Worm (Caenorhabditis elegans) whole organism, young adult: ENCODE results near the gene M05D6.8.

ENCODE experiments used
- B0019.2 ChIP-seq: fragments of 200-800 bp; sonication (Bioruptor generic); conservative IDR thresholded peaks from 2 replicates; pipeline ENCODE4 v1.3.6; 2022; ENCODE audit warnings: missing genetic modification reagents, missing genetic modification characterization, missing compliant biosample characterization
- F23B12.7 ChIP-seq: sonication (generic microtip); optimal IDR thresholded peaks from 2 replicates; lab custom pipeline; 2017; ENCODE audit warnings: missing genetic modification characterization, mild to moderate bottlenecking, missing compliant biosample characterization, antibody characterized with exemption, moderate library complexity; ENCODE audit not compliant: insufficient read depth
- F49E8.2 ChIP-seq: sonication (generic microtip); optimal IDR thresholded peaks from 3 replicates; lab custom pipeline; 2017; ENCODE audit warnings: missing genetic modification characterization, mild to moderate bottlenecking, missing compliant biosample characterization, antibody characterized with exemption, moderate library complexity; ENCODE audit not compliant: insufficient read depth
- F55B11.4 ChIP-seq: sonication (generic microtip); optimal IDR thresholded peaks from 2 replicates; lab custom pipeline; 2016; ENCODE audit warnings: missing compliant biosample characterization, missing genetic modification characterization, borderline replicate concordance; ENCODE audit not compliant: insufficient read depth
- K11D2.4 ChIP-seq: fragments of 200-800 bp; sonication (Bioruptor generic); IDR thresholded peaks from 2 replicates; pipeline ENCODE4 v1.3.6; 2022; ENCODE audit warnings: missing genetic modification reagents, missing genetic modification characterization, missing compliant biosample characterization
- K12H6.12 ChIP-seq: fragments of 200-800 bp; sonication (Bioruptor generic); optimal IDR thresholded peaks from 2 replicates; lab custom pipeline; 2018; ENCODE audit warnings: mild to moderate bottlenecking, missing genetic modification characterization, missing compliant biosample characterization
- T07F8.4 ChIP-seq: sonication (generic microtip); optimal IDR thresholded peaks from 2 replicates; lab custom pipeline; 2016; ENCODE audit warnings: mild to moderate bottlenecking, missing genetic modification characterization, moderate library complexity, missing compliant biosample characterization
- T26A5.8 ChIP-seq: sonication (generic microtip); optimal IDR thresholded peaks from 2 replicates; lab custom pipeline; 2016; ENCODE audit warnings: missing genetic modification characterization, missing compliant biosample characterization
- Y53F4B.3 ChIP-seq: fragments of 200-800 bp; sonication (Bioruptor generic); IDR thresholded peaks from 2 replicates; pipeline ENCODE4 v1.3.6; 2022; ENCODE audit warnings: missing genetic modification reagents, missing genetic modification characterization, missing compliant biosample characterization
- Y53G8AR.9 ChIP-seq: fragments of 200-800 bp; sonication (Bioruptor generic); conservative IDR thresholded peaks from 2 replicates; pipeline ENCODE4 v1.3.6; 2022; ENCODE audit warnings: missing genetic modification reagents, missing genetic modification characterization, missing compliant biosample characterization
- akir-1 ChIP-seq: fragments of 200-800 bp; sonication (Bioruptor generic); optimal IDR thresholded peaks from 2 replicates; lab custom pipeline; 2018; ENCODE audit warnings: mild to moderate bottlenecking, missing genetic modification characterization, moderate library complexity, missing compliant biosample characterization
- ama-1 ChIP-seq, 3 experiments: fragments of 150-350 bp in 1 of 3; sonication (generic microtip) in 2 of 3; optimal IDR thresholded peaks; 2 replicates each; lab custom pipeline; 2014 to 2018; ENCODE audit warnings: missing biosample characterization in 2 of 3, missing genetic modification characterization in 2 of 3, missing genetic modification reagents in 2 of 3
- atf-7 ChIP-seq: sonication (generic microtip); optimal IDR thresholded peaks from 2 replicates; lab custom pipeline; 2017; ENCODE audit warnings: mild to moderate bottlenecking, missing genetic modification characterization, missing compliant biosample characterization
- athp-1 ChIP-seq: sonication (generic microtip); optimal IDR thresholded peaks from 2 replicates; lab custom pipeline; 2017; ENCODE audit warnings: mild to moderate bottlenecking, missing genetic modification characterization, missing compliant biosample characterization
- attf-5 ChIP-seq: fragments of 200-800 bp; sonication (Bioruptor generic); optimal IDR thresholded peaks from 2 replicates; lab custom pipeline; 2018; ENCODE audit warnings: mild to moderate bottlenecking, missing genetic modification characterization, missing compliant biosample characterization
- bed-1 ChIP-seq: fragments of 200-800 bp; sonication (Bioruptor generic); IDR thresholded peaks from 2 replicates; pipeline ENCODE4 v1.3.6; 2022; ENCODE audit warnings: missing genetic modification reagents, missing genetic modification characterization, missing compliant biosample characterization
- ceh-100 ChIP-seq: fragments of 200-800 bp; sonication (Bioruptor generic); IDR thresholded peaks from 2 replicates; pipeline ENCODE4 v1.3.6; 2022; ENCODE audit warnings: missing genetic modification reagents, missing genetic modification characterization, missing compliant biosample characterization
- ceh-58 ChIP-seq: fragments of 200-800 bp; sonication (Bioruptor generic); IDR thresholded peaks from 2 replicates; pipeline ENCODE4 v1.3.6; 2022; ENCODE audit warnings: missing genetic modification characterization, missing compliant biosample characterization
- ceh-91 ChIP-seq: fragments of 200-800 bp; sonication (Bioruptor generic); IDR thresholded peaks from 2 replicates; pipeline ENCODE4 v1.3.6; 2022; ENCODE audit warnings: missing genetic modification reagents, missing genetic modification characterization, missing compliant biosample characterization
- egrh-3 ChIP-seq: fragments of 200-800 bp; sonication (Bioruptor generic); IDR thresholded peaks from 2 replicates; pipeline ENCODE4 v1.3.6; 2022; ENCODE audit warnings: missing genetic modification reagents, missing genetic modification characterization, missing compliant biosample characterization
- fkh-3 ChIP-seq: sonication (generic microtip); optimal IDR thresholded peaks from 2 replicates; lab custom pipeline; 2016; ENCODE audit warnings: mild to moderate bottlenecking, missing genetic modification characterization, missing compliant biosample characterization
- hmg-1.2 ChIP-seq: fragments of 200-800 bp; sonication (Bioruptor generic); IDR thresholded peaks from 2 replicates; pipeline ENCODE4 v1.3.6; 2022; ENCODE audit warnings: missing genetic modification reagents, missing genetic modification characterization, missing compliant biosample characterization
- hsf-1 ChIP-seq: fragments of 200-800 bp; sonication (Bioruptor generic); IDR thresholded peaks from 2 replicates; pipeline ENCODE4 v1.3.6; 2022; ENCODE audit warnings: missing genetic modification reagents, missing genetic modification characterization, missing compliant biosample characterization
- lin-26 ChIP-seq: fragments of 200-800 bp; sonication (Bioruptor generic); IDR thresholded peaks from 2 replicates; pipeline ENCODE4 v1.3.6; 2022; ENCODE audit warnings: missing genetic modification reagents, missing genetic modification characterization, missing compliant biosample characterization
- lin-40 ChIP-seq: sonication (generic microtip); optimal IDR thresholded peaks from 2 replicates; lab custom pipeline; 2016; ENCODE audit warnings: missing genetic modification characterization, mild to moderate bottlenecking, missing compliant biosample characterization, missing genotype, missing genetic modification reagents
- lir-1 ChIP-seq: fragments of 200-800 bp; sonication (Bioruptor generic); conservative IDR thresholded peaks from 2 replicates; pipeline ENCODE4 v1.3.6; 2022; ENCODE audit warnings: missing genetic modification reagents, missing genetic modification characterization, missing compliant biosample characterization
- lsy-27 ChIP-seq: sonication (generic microtip); optimal IDR thresholded peaks from 2 replicates; lab custom pipeline; 2017; ENCODE audit warnings: missing genetic modification characterization, mild to moderate bottlenecking, missing compliant biosample characterization, antibody characterized with exemption, missing genotype, borderline replicate concordance; ENCODE audit not compliant: insufficient read depth
- madf-10 ChIP-seq: sonication (generic microtip); optimal IDR thresholded peaks from 2 replicates; lab custom pipeline; 2016; ENCODE audit warnings: mild to moderate bottlenecking, missing genetic modification characterization, missing compliant biosample characterization
- mel-28 ChIP-seq: sonication (generic microtip); optimal IDR thresholded peaks from 2 replicates; lab custom pipeline; 2016; ENCODE audit warnings: borderline replicate concordance, mild to moderate bottlenecking, missing genetic modification characterization, missing compliant biosample characterization
- mxl-1 ChIP-seq: sonication (generic microtip); optimal IDR thresholded peaks from 2 replicates; lab custom pipeline; 2016; ENCODE audit warnings: missing genetic modification characterization, missing compliant biosample characterization
- nhr-27 ChIP-seq: fragments of 200-800 bp; sonication (Bioruptor generic); optimal IDR thresholded peaks from 2 replicates; lab custom pipeline; 2018; ENCODE audit warnings: mild to moderate bottlenecking, missing genetic modification characterization, moderate library complexity, missing compliant biosample characterization
- nhr-80 ChIP-seq: sonication (generic microtip); optimal IDR thresholded peaks from 2 replicates; lab custom pipeline; 2016; ENCODE audit warnings: missing genetic modification characterization, missing compliant biosample characterization
- rcor-1 ChIP-seq: fragments of 200-800 bp; sonication (Bioruptor generic); IDR thresholded peaks from 2 replicates; pipeline ENCODE4 v1.3.6; 2022; ENCODE audit warnings: missing genetic modification reagents, missing genetic modification characterization, missing compliant biosample characterization
- repo-1 ChIP-seq: sonication (generic microtip); optimal IDR thresholded peaks from 2 replicates; lab custom pipeline; 2017; ENCODE audit warnings: mild to moderate bottlenecking, missing genetic modification characterization, missing compliant biosample characterization
- sdz-38 ChIP-seq: sonication (generic microtip); optimal IDR thresholded peaks from 2 replicates; lab custom pipeline; 2016; ENCODE audit warnings: missing genotype, missing genetic modification characterization, missing compliant biosample characterization
- sea-2 ChIP-seq: fragments of 200-800 bp; sonication (Bioruptor generic); IDR thresholded peaks from 2 replicates; pipeline ENCODE4 v1.3.6; 2022; ENCODE audit warnings: missing genetic modification characterization, missing compliant biosample characterization
- snpc-1.3 ChIP-seq: sonication (generic microtip); optimal IDR thresholded peaks from 2 replicates; lab custom pipeline; 2017; ENCODE audit warnings: missing genetic modification characterization, mild to moderate bottlenecking, missing compliant biosample characterization, antibody characterized with exemption, moderate library complexity, missing genotype, missing genetic modification reagents; ENCODE audit not compliant: insufficient read depth
- snpc-3.4 ChIP-seq: sonication (generic microtip); optimal IDR thresholded peaks from 2 replicates; lab custom pipeline; 2017; ENCODE audit warnings: missing genetic modification characterization, mild to moderate bottlenecking, missing compliant biosample characterization, antibody characterized with exemption, moderate library complexity, missing genotype, missing genetic modification reagents
- sptf-2 ChIP-seq: fragments of 200-800 bp; sonication (Bioruptor generic); optimal IDR thresholded peaks from 2 replicates; lab custom pipeline; 2018; ENCODE audit warnings: mild to moderate bottlenecking, missing genetic modification characterization, missing compliant biosample characterization
- tbp1 ChIP-seq: fragments of 200-800 bp; sonication (Bioruptor generic); optimal IDR thresholded peaks from 2 replicates; lab custom pipeline; 2018; ENCODE audit warnings: mild to moderate bottlenecking, missing genetic modification characterization, missing compliant biosample characterization
- tlf-1 ChIP-seq: fragments of 200-800 bp; sonication (Bioruptor generic); optimal IDR thresholded peaks from 2 replicates; lab custom pipeline; 2018; ENCODE audit warnings: mild to moderate bottlenecking, missing genetic modification characterization, missing compliant biosample characterization
- unc-130 ChIP-seq: sonication (generic microtip); optimal IDR thresholded peaks from 2 replicates; lab custom pipeline; 2016; ENCODE audit warnings: missing genetic modification reagents, missing genetic modification characterization, missing compliant biosample characterization
- xnd-1 ChIP-seq: sonication (generic microtip); optimal IDR thresholded peaks from 2 replicates; lab custom pipeline; 2016; ENCODE audit warnings: missing genotype, missing genetic modification reagents, missing genetic modification characterization, missing compliant biosample characterization
- ztf-18 ChIP-seq: sonication (generic microtip); optimal IDR thresholded peaks from 2 replicates; lab custom pipeline; 2016; ENCODE audit warnings: missing genotype, mild to moderate bottlenecking, missing genetic modification characterization, missing compliant biosample characterization
- ztf-22 ChIP-seq: fragments of 200-800 bp; sonication (Bioruptor generic); optimal IDR thresholded peaks from 2 replicates; lab custom pipeline; 2018; ENCODE audit warnings: mild to moderate bottlenecking, missing genetic modification characterization, moderate library complexity, missing compliant biosample characterization
- ztf-26 ChIP-seq: sonication (generic microtip); optimal IDR thresholded peaks from 2 replicates; lab custom pipeline; 2017; ENCODE audit warnings: missing genetic modification characterization, missing compliant biosample characterization
- ztf-28 ChIP-seq: fragments of 200-800 bp; sonication (Bioruptor generic); IDR thresholded peaks from 2 replicates; pipeline ENCODE4 v1.3.6; 2022; ENCODE audit warnings: missing genetic modification reagents, missing genetic modification characterization, missing compliant biosample characterization
- ztf-6 ChIP-seq: fragments of 200-800 bp; sonication (Bioruptor generic); IDR thresholded peaks from 2 replicates; pipeline ENCODE4 v1.3.6; 2022; ENCODE audit warnings: missing genetic modification reagents, missing genetic modification characterization, missing compliant biosample characterization

Gene M05D6.8

ce11 chrII:8516783-8517182 is 45.7 kb upstream of the M05D6.8 start, which contains the start of gene rnh-2:
TSS of gene rnh-2 (plus strand) at chrII:8517150.
- TF ChIP-seq Y53G8AR.9 (no peak), ceh-91 (peak; percentile 68), Y53F4B.3 (GFP tag; lab: Robert Waterston, UW) (no peak), ceh-100 (GFP tag; lab: Robert Waterston, UW) (no peak), ztf-18 (peak; percentile 57), tlf-1 (GFP tag; lab: Kevin White, UChicago) (peak; percentile 54), bed-1 (GFP tag; lab: Robert Waterston, UW) (no peak), mel-28 (tag; lab: Kevin White, UChicago) (no peak), nhr-27 (tag; lab: Kevin White, UChicago) (no peak), attf-5 (GFP tag; lab: Kevin White, UChicago) (peak; percentile 87), egrh-3 (GFP tag; lab: Robert Waterston, UW) (no peak), repo-1 (tag; lab: Kevin White, UChicago) (no peak), ceh-58 (GFP tag; lab: Robert Waterston, UW) (no peak), snpc-3.4 (tag; lab: Kevin White, UChicago) (peak; percentile 35), hmg-1.2 (GFP tag; lab: Robert Waterston, UW) (peak; percentile 60), K11D2.4 (GFP tag; lab: Robert Waterston, UW) (0 out of 2 replicates have a peak, but pooled peaks have one; percentile 23), snpc-1.3 (tag; lab: Kevin White, UChicago) (peak; percentile 53), madf-10 (tag; lab: Kevin White, UChicago) (peak; percentile 49), atf-7 (tag; lab: Kevin White, UChicago) (no peak), athp-1 (peak; percentile 71), lin-26 (GFP tag; lab: Robert Waterston, UW) (no peak), ztf-22 (GFP tag; lab: Kevin White, UChicago) (no peak), fkh-3 (tag; lab: Kevin White, UChicago) (no peak), unc-130 (GFP tag; lab: Kevin White, UChicago) (peak; percentile 88), xnd-1 (tag; lab: Kevin White, UChicago) (peak; percentile 37), K12H6.12 (tag; lab: Kevin White, UChicago) (peak; percentile 1), T07F8.4 (no peak), F49E8.2 (peak; percentile 65), lir-1 (0 out of 2 replicates have a peak, but pooled peaks have one; percentile 36), mxl-1 (tag; lab: Kevin White, UChicago) (no peak), F23B12.7 (tag; lab: Kevin White, UChicago) (peak; percentile 74), ztf-28 (GFP tag; lab: Robert Waterston, UW) (0 out of 2 replicates have a peak, but pooled peaks have one; percentile 37), akir-1 (GFP tag; lab: Kevin White, UChicago) (no peak), tbp1 (GFP tag; lab: Kevin White, UChicago) (peak; percentile 55), ama-1 (optimal IDR thresholded peaks at IDR 0.05; lab: Kevin White, UChicago) (no peak), ama-1 (GFP tag; optimal IDR thresholded peaks at IDR 0.05; lab: Kevin White, UChicago) (no peak), hsf-1 (GFP tag; lab: Robert Waterston, UW) (no peak), lsy-27 (no peak), sea-2 (no peak), nhr-80 (tag; lab: Kevin White, UChicago) (peak; percentile 55), F55B11.4 (tag; lab: Kevin White, UChicago) (no peak), ztf-26 (tag; lab: Kevin White, UChicago) (no peak), B0019.2 (peak; percentile 70; the same call in 1 of the 2 replicates), rcor-1 (0 out of 2 replicates have a peak, but pooled peaks have one; percentile 33), sdz-38 (no peak), sptf-2 (GFP tag; lab: Kevin White, UChicago) (no peak), lin-40 (tag; lab: Kevin White, UChicago) (peak; percentile 36), ztf-6 (no peak), T26A5.8 (tag; lab: Kevin White, UChicago) (no peak)
